Fruit fly (Drosophila melanogaster): Measurements from ENCODE around the gene CG11550.

DNA sequence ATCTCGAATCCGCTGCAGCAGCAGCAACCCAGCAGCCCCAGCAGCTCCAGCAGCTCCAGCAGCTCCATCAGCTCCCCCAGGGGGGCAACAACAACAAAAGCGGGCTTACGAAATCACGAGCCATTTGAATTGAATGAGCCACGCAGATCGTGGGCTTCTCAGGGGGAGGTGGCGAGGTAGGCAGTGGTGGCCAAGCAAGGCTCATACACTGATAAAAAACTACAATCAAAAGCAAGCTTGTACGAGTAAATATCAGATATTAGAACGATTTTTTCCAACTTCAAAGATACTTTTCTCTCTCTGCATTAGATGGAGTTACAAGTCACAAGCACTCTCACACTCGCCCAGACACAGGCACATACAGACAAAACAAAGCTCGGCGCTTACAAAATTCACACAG is 29.5 kb upstream of the CG11550 start:
- TF ChIP-seq CTCF (optimal IDR thresholded peaks at IDR 0.05) (no peak), CG8478 (optimal IDR thresholded peaks at IDR 0.05) (no peak)
